Fruit fly (Drosophila melanogaster): Measurements from ENCODE around the gene Obp93a.

DNA sequence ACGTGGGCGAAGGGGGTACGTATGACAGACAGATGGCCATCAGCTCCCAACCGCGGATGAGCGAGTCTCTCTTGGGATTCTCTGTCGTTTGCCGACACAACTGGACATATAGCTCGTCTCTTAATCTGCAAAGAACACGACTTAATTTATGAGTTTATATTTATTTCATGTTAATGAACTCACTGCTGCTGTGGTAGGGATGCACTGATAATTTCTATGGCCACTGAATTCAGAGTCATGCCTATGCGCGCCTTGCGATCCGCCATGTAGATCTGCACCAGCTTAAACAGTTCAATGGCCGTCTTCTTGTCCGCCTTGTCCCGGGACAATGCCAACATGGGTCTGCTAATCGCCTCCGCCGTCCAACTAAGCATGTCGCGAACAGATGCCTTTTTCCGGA is 44.5 kb downstream of the Obp93a start:
- TF ChIP-seq CTCF (optimal IDR thresholded peaks at IDR 0.05) = no peak
- no peak for TF ChIP-seq CG8478 (optimal IDR thresholded peaks at IDR 0.05)
